Worm (Caenorhabditis elegans) whole organism, early embryonic: ENCODE data around the gene srj-27.

Source experiments
- F13C5.2 ChIP-seq: sonication (generic microtip); optimal IDR thresholded peaks from 2 replicates; lab custom pipeline; 2017; ENCODE audit warnings: mild to moderate bottlenecking, missing genetic modification characterization, inconsistent platforms, missing compliant biosample characterization
- ama-1 ChIP-seq: fragments of 150-350 bp; optimal IDR thresholded peaks from 2 replicates; lab custom pipeline; 2014
- hmg-4 ChIP-seq: fragments of 200-800 bp; sonication (Bioruptor generic); optimal IDR thresholded peaks from 2 replicates; lab custom pipeline; 2018; ENCODE audit warnings: mild to moderate bottlenecking, missing genetic modification characterization, missing compliant biosample characterization
- tra-4 ChIP-seq: sonication (generic microtip); optimal IDR thresholded peaks from 2 replicates; lab custom pipeline; 2017; ENCODE audit warnings: missing genetic modification characterization, missing compliant biosample characterization

DNA sequence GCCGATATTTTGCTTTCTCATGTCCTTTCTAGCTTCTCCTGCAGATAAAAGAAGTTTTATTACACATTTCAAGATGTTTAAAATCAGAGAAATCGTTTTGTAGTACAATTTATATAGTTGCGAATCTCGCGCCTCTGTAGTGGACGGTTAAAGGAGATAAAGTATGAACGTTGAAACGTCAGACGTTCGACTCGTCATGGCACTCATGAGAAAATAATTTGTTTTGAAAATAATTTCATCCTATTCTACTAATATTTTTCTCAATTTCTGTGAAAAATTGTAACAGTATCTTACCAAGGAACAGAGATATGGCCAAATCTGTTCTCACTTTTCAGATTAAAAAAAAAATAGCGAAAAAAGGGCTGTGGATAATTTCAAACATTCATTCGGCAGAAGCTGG lies 20.5 kb upstream of the srj-27 start, which contains the start of gene T09F5.20:
- TF ChIP-seq ama-1 (lab: Kevin White, UChicago) = no peak
- no peak for TF ChIP-seq tra-4
- TF ChIP-seq hmg-4 = no peak
- no peak for TF ChIP-seq F13C5.2 (tag; lab: Kevin White, UChicago)
